Fruit fly (Drosophila melanogaster): ENCODE data around the gene CtsK1.

CtsK1 gene

DNA sequence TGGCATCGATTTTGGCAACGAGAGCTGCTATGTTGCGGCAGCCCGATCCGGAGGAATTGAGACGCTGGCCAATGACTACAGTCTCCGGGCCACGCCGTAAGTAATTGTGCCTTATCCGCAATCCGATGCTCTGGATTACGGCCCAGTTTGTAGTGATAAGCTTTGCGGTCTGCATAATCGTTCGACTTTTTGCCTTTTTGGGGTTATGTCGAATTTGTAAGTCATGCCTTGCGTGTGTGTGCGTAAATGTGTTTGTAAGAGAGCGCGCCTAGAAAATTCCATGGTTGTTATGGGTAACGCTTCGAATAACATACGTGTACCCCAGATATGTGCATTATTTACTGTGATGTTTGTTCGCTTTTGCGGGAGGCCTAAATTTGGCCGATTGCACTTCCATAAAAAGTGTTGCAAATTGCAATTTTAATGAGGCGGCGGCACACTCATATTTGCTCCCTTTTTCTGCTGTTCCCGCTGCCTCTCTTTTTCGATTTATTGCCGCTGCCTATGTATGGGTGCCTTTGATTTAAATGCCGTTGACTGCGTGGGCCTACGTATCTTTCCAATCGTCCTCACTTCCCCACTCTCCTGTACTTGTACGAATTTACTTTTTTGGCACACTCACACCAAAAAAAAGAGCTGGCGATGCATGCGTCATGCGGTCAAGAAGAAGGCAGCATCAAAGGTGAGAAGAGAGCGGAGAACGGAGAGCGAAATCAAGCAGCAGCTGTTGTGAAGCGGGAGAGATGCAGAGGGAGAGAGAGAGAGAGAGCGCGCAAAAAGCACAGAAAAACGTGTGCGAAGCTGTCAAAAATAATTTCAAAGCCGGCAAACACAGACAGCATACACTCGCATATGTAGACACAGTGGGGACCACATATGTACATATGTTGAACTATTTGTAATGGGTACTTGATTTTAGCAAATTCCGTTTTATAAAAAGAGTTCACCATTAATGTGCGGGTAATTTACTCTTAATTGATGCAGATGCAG is 43.9 kb downstream of the CtsK1 start (continued):
- peak; percentile 7 for TF ChIP-seq sug (tag; optimal IDR thresholded peaks at IDR 0.05)
- TF ChIP-seq CG43689 (GFP tag; IDR thresholded peaks at IDR 0.05), result no peak
- no peak for TF ChIP-seq CG10959 (GFP tag; IDR thresholded peaks at IDR 0.05)
- no peak for TF ChIP-seq CG10267 (tag; optimal IDR thresholded peaks at IDR 0.05)
- no peak for TF ChIP-seq CG11093 (GFP tag; IDR thresholded peaks at IDR 0.05)
- no peak for TF ChIP-seq CG6689 (GFP tag; IDR thresholded peaks at IDR 0.05)
- TF ChIP-seq Pdp1 (GFP tag; optimal IDR thresholded peaks at IDR 0.05), result peak in 1 of 2 experiments; percentile 91
- no peak for TF ChIP-seq hb (GFP tag; IDR thresholded peaks at IDR 0.05; ENCODE audit: partially characterized antibody)
- TF ChIP-seq NfI (GFP tag; optimal IDR thresholded peaks at IDR 0.05), result no peak
- no peak for TF ChIP-seq CG13123 (GFP tag; optimal IDR thresholded peaks at IDR 0.05)
- TF ChIP-seq CG8765 (GFP tag; IDR thresholded peaks at IDR 0.05), result no peak
- TF ChIP-seq CG4404 (GFP tag; IDR thresholded peaks at IDR 0.05), result no peak
- TF ChIP-seq PHDP (tag; optimal IDR thresholded peaks at IDR 0.05), result no peak
- peak; percentile 23 for TF ChIP-seq D19B (GFP tag; optimal IDR thresholded peaks at IDR 0.05)
- TF ChIP-seq bsh (GFP tag; optimal IDR thresholded peaks at IDR 0.05), result no peak
- TF ChIP-seq CG9932 (GFP tag; IDR thresholded peaks at IDR 0.05), result peak; percentile 43; the same call in 1 of the 2 replicates
- no peak for TF ChIP-seq CG3726 (GFP tag; IDR thresholded peaks at IDR 0.05)
- no peak for TF ChIP-seq ken (GFP tag; IDR thresholded peaks at IDR 0.05)
- peak; percentile 12 for TF ChIP-seq CG8924 (tag; optimal IDR thresholded peaks at IDR 0.05)
- peak; percentile 17 for TF ChIP-seq sqz (GFP tag; optimal IDR thresholded peaks at IDR 0.05)
- TF ChIP-seq klu (GFP tag; IDR thresholded peaks at IDR 0.05), result no peak
- TF ChIP-seq fu2 (GFP tag; optimal IDR thresholded peaks at IDR 0.05), result no peak
- no peak for TF ChIP-seq Dad (GFP tag; optimal IDR thresholded peaks at IDR 0.05)
- TF ChIP-seq Awh (GFP tag; IDR thresholded peaks at IDR 0.05), result peak; percentile 11; the same call in 1 of the 2 replicates
- TF ChIP-seq hth (optimal IDR thresholded peaks at IDR 0.05), result no peak
- TF ChIP-seq eve (GFP tag; optimal IDR thresholded peaks at IDR 0.05), result no peak
- peak in 1 of 2 experiments; percentile 63 for TF ChIP-seq crp (GFP tag; optimal IDR thresholded peaks at IDR 0.05)
- TF ChIP-seq CG17385 (GFP tag; optimal IDR thresholded peaks at IDR 0.05), result peak; percentile 32
- peak; percentile 89; the same call in 2 of the 4 replicates for TF ChIP-seq chinmo (GFP tag; IDR thresholded peaks at IDR 0.05; ENCODE audit: partially characterized antibody)
- no peak for TF ChIP-seq Sin3A (optimal IDR thresholded peaks at IDR 0.05)
- no peak for TF ChIP-seq odd (GFP tag; optimal IDR thresholded peaks at IDR 0.05)
- no peak for TF ChIP-seq Lim3 (GFP tag; IDR thresholded peaks at IDR 0.05)
- TF ChIP-seq Xbp1 (GFP tag; optimal IDR thresholded peaks at IDR 0.05), result peak; percentile 26
- no peak for TF ChIP-seq CG31441 (GFP tag; IDR thresholded peaks at IDR 0.05)
- peak; percentile 12 for TF ChIP-seq CG10543 (GFP tag; optimal IDR thresholded peaks at IDR 0.05)
- TF ChIP-seq Taf1 (GFP tag; IDR thresholded peaks at IDR 0.05), result no peak
- TF ChIP-seq gro (GFP tag; optimal IDR thresholded peaks at IDR 0.05), result no peak
- TF ChIP-seq CG10366 (GFP tag; IDR thresholded peaks at IDR 0.05), result no peak
- peak in 1 of 2 experiments; percentile 2 for TF ChIP-seq insv (GFP tag; optimal IDR thresholded peaks at IDR 0.05)
- TF ChIP-seq Bteb2 (GFP tag; optimal IDR thresholded peaks at IDR 0.05), result no peak
- TF ChIP-seq twi (tag; optimal IDR thresholded peaks at IDR 0.05), result peak; percentile 56
- TF ChIP-seq Side (GFP tag; optimal IDR thresholded peaks at IDR 0.05), result no peak
- TF ChIP-seq CG1603 (tag; optimal IDR thresholded peaks at IDR 0.05), result no peak
- no peak for TF ChIP-seq Jarid2 (GFP tag; optimal IDR thresholded peaks at IDR 0.05)
- no peak for TF ChIP-seq so (GFP tag; IDR thresholded peaks at IDR 0.05)
- TF ChIP-seq tx (GFP tag; optimal IDR thresholded peaks at IDR 0.05), result peak; percentile 30
- TF ChIP-seq nerfin-1 (tag; optimal IDR thresholded peaks at IDR 0.05), result peak; percentile 37
- TF ChIP-seq chn (GFP tag; optimal IDR thresholded peaks at IDR 0.05), result no peak
- TF ChIP-seq CG32532 (GFP tag; IDR thresholded peaks at IDR 0.05), result peak; percentile 31; the same call in 1 of the 2 replicates

Measured in whole organism, embryonic.